Worm (Caenorhabditis elegans): Measurements from ENCODE around the gene rga-8.

Gene rga-8

DNA sequence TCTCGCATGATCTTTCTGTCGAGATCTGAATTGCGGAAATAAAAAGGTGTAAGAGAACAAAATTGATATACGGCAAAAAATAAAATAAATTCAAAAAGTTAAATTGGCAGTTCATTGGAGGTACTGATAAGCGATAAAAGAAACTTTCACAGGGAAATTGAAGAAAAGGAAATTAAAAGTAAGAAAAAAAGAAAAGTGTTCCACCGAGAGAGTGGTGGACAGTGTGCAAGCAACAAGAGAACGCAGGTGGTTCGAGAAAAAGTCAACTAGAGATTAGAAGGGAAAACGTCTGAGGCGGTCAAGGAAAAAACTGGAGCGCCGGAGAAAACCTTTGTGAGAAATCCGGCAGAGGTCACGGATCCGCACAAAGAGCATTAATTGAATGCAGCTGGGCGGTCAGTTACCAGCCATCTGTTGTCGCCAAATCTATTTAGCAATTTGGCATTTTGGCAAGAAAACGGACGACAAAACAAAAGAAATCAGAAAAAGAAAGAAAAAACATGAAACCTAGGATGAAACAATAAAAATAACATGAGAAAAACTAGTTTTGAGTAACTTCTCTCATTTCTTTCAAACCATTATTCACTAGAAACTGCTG lies 36.1 kb downstream of the rga-8 start, which contains the start of gene mtm-5:
mtm-5 (minus strand) TSS at position 27 of the 598 bp plus-strand sequence.
- TF ChIP-seq lin-32 (GFP tag; optimal IDR thresholded peaks at IDR 0.05) (peak; percentile 79), ces-1 (GFP tag; optimal IDR thresholded peaks at IDR 0.05) (peak; percentile 78), ceh-39 (tag; optimal IDR thresholded peaks at IDR 0.05) (no peak), elt-1 (tag; optimal IDR thresholded peaks at IDR 0.05; ENCODE audit: borderline replicate concordance, insufficient read depth) (no peak)

DNA sequence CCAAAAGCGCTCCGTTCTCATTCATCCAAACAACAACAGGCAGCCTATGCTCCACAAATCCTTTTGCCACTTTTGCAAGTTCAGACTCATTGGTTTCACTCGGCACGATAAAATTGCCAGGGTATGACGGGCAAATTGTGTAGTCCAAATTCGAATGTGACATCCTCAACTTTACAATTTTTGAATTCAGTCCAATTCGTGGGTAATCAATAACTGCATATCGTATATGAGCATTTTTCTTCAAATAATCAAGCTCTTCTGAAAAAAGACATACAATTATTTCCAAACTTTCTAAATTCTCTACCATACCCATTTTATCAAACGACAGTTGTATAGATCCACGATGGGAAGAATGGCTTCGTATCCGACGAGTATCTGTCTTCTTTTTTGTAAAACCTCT lies 41.3 kb downstream of the rga-8 start:
- TF ChIP-seq ceh-39 (tag; optimal IDR thresholded peaks at IDR 0.05) (no peak), sptf-1 (tag; optimal IDR thresholded peaks at IDR 0.05) (no peak), elt-3 (tag; optimal IDR thresholded peaks at IDR 0.05) (no peak), ham-2 (GFP tag; optimal IDR thresholded peaks at IDR 0.05) (no peak), nhr-2 (tag; optimal IDR thresholded peaks at IDR 0.05) (no peak), M03D4.4 (tag; optimal IDR thresholded peaks at IDR 0.05) (no peak), flh-1 (GFP tag; optimal IDR thresholded peaks at IDR 0.05) (no peak), ceh-43 (GFP tag; optimal IDR thresholded peaks at IDR 0.05) (no peak), nhr-28 (tag; optimal IDR thresholded peaks at IDR 0.05) (no peak), drap-1 (GFP tag; optimal IDR thresholded peaks at IDR 0.05) (no peak), pha-4 (tag; optimal IDR thresholded peaks at IDR 0.05) (no peak), unc-39 (tag; optimal IDR thresholded peaks at IDR 0.05) (no peak), mep-1 (tag; optimal IDR thresholded peaks at IDR 0.05) (no peak), mls-2 (tag; optimal IDR thresholded peaks at IDR 0.05) (no peak), ceh-83 (GFP tag; optimal IDR thresholded peaks at IDR 0.05) (no peak), lsy-2 (tag; optimal IDR thresholded peaks at IDR 0.05) (no peak), bed-3 (GFP tag; optimal IDR thresholded peaks at IDR 0.05) (no peak), nhr-76 (tag; optimal IDR thresholded peaks at IDR 0.05) (no peak)

- TF ChIP-seq ham-2 (GFP tag; optimal IDR thresholded peaks at IDR 0.05) (no peak), unc-120 (tag; optimal IDR thresholded peaks at IDR 0.05; ENCODE audit: poor library complexity, severe bottlenecking) (no peak), ceh-43 (GFP tag; optimal IDR thresholded peaks at IDR 0.05) (no peak), elt-3 (tag; optimal IDR thresholded peaks at IDR 0.05) (no peak), tbx-8 (GFP tag; optimal IDR thresholded peaks at IDR 0.05) (no peak), cnd-1 (tag; optimal IDR thresholded peaks at IDR 0.05) (no peak), M03D4.4 (tag; optimal IDR thresholded peaks at IDR 0.05) (no peak), ces-1 (GFP tag; optimal IDR thresholded peaks at IDR 0.05) (no peak), elt-1 (tag; optimal IDR thresholded peaks at IDR 0.05; ENCODE audit: borderline replicate concordance, insufficient read depth) (no peak), snpc-4 (tag; optimal IDR thresholded peaks at IDR 0.05) (no peak), lin-32 (GFP tag; optimal IDR thresholded peaks at IDR 0.05) (no peak), nhr-76 (tag; optimal IDR thresholded peaks at IDR 0.05) (no peak), drap-1 (GFP tag; optimal IDR thresholded peaks at IDR 0.05) (no peak), lsy-2 (tag; optimal IDR thresholded peaks at IDR 0.05) (no peak)
These were observed 53.3 kb downstream of the rga-8 start, which contains the start of gene H28G03.3 for ce11 chrX:5226265-5226664. H28G03.3 (minus strand) TSS chrX:5226365.

Data from whole organism, mixed stage, embryonic.